Fruit fly (Drosophila melanogaster) whole organism, embryonic: ENCODE measurements around the gene CG1542.

Source experiments
- Abd-B ChIP-seq: fragments of 200-800 bp; sonication (Bioruptor generic); optimal IDR thresholded peaks from 2 replicates; lab custom pipeline; 2018; ENCODE audit warnings: missing biosample characterization, mild to moderate bottlenecking, missing genetic modification characterization, moderate library complexity
- Atf6 ChIP-seq: fragments of 200-800 bp; sonication (Bioruptor generic); IDR thresholded peaks from 2 replicates; pipeline ENCODE4 v1.3.6; 2022; ENCODE audit warnings: missing biosample characterization, missing genetic modification characterization
- Blimp-1 ChIP-seq: fragments of 200-800 bp; sonication (Bioruptor generic); optimal IDR thresholded peaks from 3 replicates; lab custom pipeline; 2018; ENCODE audit warnings: missing biosample characterization, missing genetic modification characterization, mild to moderate bottlenecking, moderate library complexity, missing genetic modification reagents
- CG10267 ChIP-seq: fragments of 200-800 bp; sonication (Bioruptor generic); optimal IDR thresholded peaks from 2 replicates; lab custom pipeline; 2018; ENCODE audit warnings: missing biosample characterization, mild to moderate bottlenecking, missing genetic modification characterization, moderate library complexity
- CG13424 ChIP-seq: fragments of 200-800 bp; sonication (Bioruptor generic); optimal IDR thresholded peaks from 2 replicates; lab custom pipeline; 2019; ENCODE audit warnings: missing biosample characterization, mild to moderate bottlenecking, missing genetic modification characterization, moderate library complexity
- CG15514 ChIP-seq: fragments of 200-800 bp; sonication (Bioruptor generic); optimal IDR thresholded peaks from 3 replicates; lab custom pipeline; 2017; ENCODE audit warnings: missing biosample characterization, missing genetic modification characterization, mild to moderate bottlenecking, moderate library complexity, missing genetic modification reagents
- CG17385 ChIP-seq: fragments of 200-800 bp; sonication (Bioruptor generic); optimal IDR thresholded peaks from 3 replicates; lab custom pipeline; 2018; ENCODE audit warnings: missing biosample characterization, mild to moderate bottlenecking, missing genetic modification characterization
- CG18011 ChIP-seq: fragments of 200-800 bp; sonication (Bioruptor generic); optimal IDR thresholded peaks from 2 replicates; lab custom pipeline; 2017; ENCODE audit warnings: missing biosample characterization, missing genetic modification characterization, mild to moderate bottlenecking, moderate library complexity, missing genotype
- CG2129 ChIP-seq: fragments of 200-800 bp; sonication (Bioruptor generic); IDR thresholded peaks from 2 replicates; pipeline ENCODE4 v1.3.6; 2022; ENCODE audit warnings: missing biosample characterization, missing genetic modification characterization; ENCODE audit not compliant: partially characterized antibody
- CG2199 ChIP-seq: fragments of 200-800 bp; sonication (Bioruptor generic); IDR thresholded peaks from 3 replicates; pipeline ENCODE4 v1.3.6; 2022; ENCODE audit warnings: missing biosample characterization, missing genetic modification characterization
- CG31224 ChIP-seq: fragments of 200-800 bp; sonication (Bioruptor generic); IDR thresholded peaks from 2 replicates; pipeline ENCODE4 v1.3.6; 2022; ENCODE audit warnings: missing biosample characterization, missing genetic modification characterization
- CG31441 ChIP-seq: fragments of 200-800 bp; sonication (Bioruptor generic); IDR thresholded peaks from 2 replicates; pipeline ENCODE4 v1.3.6; 2022; ENCODE audit warnings: missing biosample characterization, missing genetic modification characterization
- CG32767 ChIP-seq: fragments of 200-800 bp; sonication (Bioruptor generic); IDR thresholded peaks from 2 replicates; pipeline ENCODE4 v1.3.6; 2022; ENCODE audit warnings: missing biosample characterization, missing genetic modification characterization
- CG34224 ChIP-seq: fragments of 200-800 bp; sonication (Bioruptor generic); IDR thresholded peaks from 3 replicates; pipeline ENCODE4 v1.3.6; 2022; ENCODE audit warnings: missing biosample characterization, missing genetic modification characterization; ENCODE audit not compliant: partially characterized antibody
- CG3726 ChIP-seq: fragments of 200-800 bp; sonication (Bioruptor generic); IDR thresholded peaks from 3 replicates; pipeline ENCODE4, ENCODE4 v1.3.6; 2022; ENCODE audit warnings: missing biosample characterization, missing genetic modification characterization
- CG4424 ChIP-seq: fragments of 200-800 bp; sonication (Bioruptor generic); optimal IDR thresholded peaks from 3 replicates; lab custom pipeline; 2016; ENCODE audit warnings: missing biosample characterization, missing genetic modification characterization
- CG6254 ChIP-seq: fragments of 200-800 bp; sonication (Bioruptor generic); optimal IDR thresholded peaks from 3 replicates; lab custom pipeline; 2017; ENCODE audit warnings: mild to moderate bottlenecking, missing biosample characterization, missing genetic modification reagents, missing genetic modification characterization
- CG7839 ChIP-seq: fragments of 200-800 bp; sonication (Bioruptor generic); optimal IDR thresholded peaks from 3 replicates; lab custom pipeline; 2018; ENCODE audit warnings: missing biosample characterization, mild to moderate bottlenecking, missing genetic modification characterization, moderate library complexity
- CG7928 ChIP-seq: fragments of 200-800 bp; sonication (Bioruptor generic); optimal IDR thresholded peaks from 2 replicates; lab custom pipeline; 2017; ENCODE audit warnings: missing biosample characterization, mild to moderate bottlenecking, missing genetic modification characterization
- CG7963 ChIP-seq: fragments of 200-800 bp; sonication (Bioruptor generic); IDR thresholded peaks from 3 replicates; pipeline ENCODE4 v1.3.6; 2022; ENCODE audit warnings: missing biosample characterization, missing genetic modification characterization; ENCODE audit not compliant: partially characterized antibody
- CG8281 ChIP-seq: fragments of 200-800 bp; sonication (Bioruptor generic); optimal IDR thresholded peaks from 2 replicates; lab custom pipeline; 2018; ENCODE audit warnings: missing biosample characterization, mild to moderate bottlenecking, missing genetic modification characterization, moderate library complexity
- Doc3 ChIP-seq: fragments of 200-800 bp; sonication (Bioruptor generic); IDR thresholded peaks from 3 replicates; pipeline ENCODE4 v1.3.6; 2022; ENCODE audit warnings: missing biosample characterization, missing genetic modification characterization; ENCODE audit not compliant: partially characterized antibody
- Dp ChIP-seq: fragments of 200-800 bp; sonication (Bioruptor generic); optimal IDR thresholded peaks from 2 replicates; lab custom pipeline; 2018; ENCODE audit warnings: missing biosample characterization, mild to moderate bottlenecking, missing genetic modification characterization, moderate library complexity
- Eip74EF ChIP-seq, 2 experiments: fragments of 200-800 bp in 1 of 2; fragments of >200 bp in 1 of 2; sonication (Bioruptor generic) in 1 of 2; optimal IDR thresholded peaks; 2 replicates each; lab custom pipeline; 2017 to 2019; ENCODE audit warnings: missing biosample characterization in 2 of 2, missing genetic modification characterization in 2 of 2, mild to moderate bottlenecking in 1 of 2, moderate library complexity in 1 of 2
- Elba2 ChIP-seq: fragments of 200-800 bp; sonication (Bioruptor generic); optimal IDR thresholded peaks from 3 replicates; lab custom pipeline; 2016; ENCODE audit warnings: missing biosample characterization, missing genetic modification characterization
- Ets65A ChIP-seq: fragments of 200-800 bp; sonication (Bioruptor generic); peaks from one replicate; lab custom pipeline; 2016; ENCODE audit warnings: missing biosample characterization, missing genetic modification characterization
- Hr3 ChIP-seq: fragments of 200-800 bp; sonication (Bioruptor generic); optimal IDR thresholded peaks from 3 replicates; lab custom pipeline; 2016; ENCODE audit warnings: missing biosample characterization, missing genetic modification characterization
- Kr ChIP-seq: fragments of 200-800 bp; sonication (Bioruptor generic); optimal IDR thresholded peaks from 2 replicates; lab custom pipeline; 2017; ENCODE audit warnings: missing biosample characterization, mild to moderate bottlenecking, missing genetic modification characterization
- Nf-YB ChIP-seq: fragments of 200-800 bp; sonication (Bioruptor generic); optimal IDR thresholded peaks from 3 replicates; lab custom pipeline; 2019; ENCODE audit warnings: missing biosample characterization, mild to moderate bottlenecking, missing genetic modification characterization, moderate library complexity
- Opbp ChIP-seq: fragments of 200-800 bp; sonication (Bioruptor generic); IDR thresholded peaks from 3 replicates; pipeline ENCODE4 v1.3.6; 2022; ENCODE audit warnings: missing biosample characterization, missing genetic modification characterization; ENCODE audit not compliant: partially characterized antibody
- Rfx ChIP-seq: fragments of 200-800 bp; sonication (Bioruptor generic); IDR thresholded peaks from 2 replicates; pipeline ENCODE4 v1.3.6; 2022; ENCODE audit warnings: missing biosample characterization, missing genetic modification characterization
- Sox102F ChIP-seq: fragments of 200-800 bp; sonication (Bioruptor generic); optimal IDR thresholded peaks from 2 replicates; lab custom pipeline; 2018; ENCODE audit warnings: missing biosample characterization, mild to moderate bottlenecking, missing genetic modification characterization, moderate library complexity
- Xrp1 ChIP-seq: fragments of 200-800 bp; sonication (Bioruptor generic); IDR thresholded peaks from 2 replicates; pipeline ENCODE4 v1.3.6; 2022; ENCODE audit warnings: missing biosample characterization, missing genetic modification characterization
- ap ChIP-seq: fragments of 200-800 bp; sonication (Bioruptor generic); IDR thresholded peaks from 2 replicates; pipeline ENCODE4 v1.3.6; 2022; ENCODE audit warnings: missing biosample characterization, missing genetic modification characterization
- ara ChIP-seq: fragments of 200-800 bp; sonication (Bioruptor generic); IDR thresholded peaks from 2 replicates; pipeline ENCODE4 v1.3.6; 2022; ENCODE audit warnings: missing biosample characterization, missing genetic modification characterization
- bab2 ChIP-seq: fragments of 200-800 bp; sonication (Bioruptor generic); optimal IDR thresholded peaks from 2 replicates; lab custom pipeline; 2016; ENCODE audit warnings: missing biosample characterization, missing genetic modification characterization
- bcd ChIP-seq: fragments of 200-800 bp; sonication (Bioruptor generic); optimal IDR thresholded peaks from 2 replicates; lab custom pipeline; 2017; ENCODE audit warnings: missing biosample characterization, mild to moderate bottlenecking, missing genetic modification characterization
- cato ChIP-seq: fragments of 200-800 bp; sonication (Bioruptor generic); optimal IDR thresholded peaks from 2 replicates; lab custom pipeline; 2016; ENCODE audit warnings: missing biosample characterization, missing genetic modification characterization, borderline replicate concordance
- dm ChIP-seq: fragments of 200-800 bp; sonication (Bioruptor generic); optimal IDR thresholded peaks from 3 replicates; lab custom pipeline; 2016; ENCODE audit warnings: missing biosample characterization, missing genetic modification characterization
- grau ChIP-seq: fragments of 200-800 bp; optimal IDR thresholded peaks from 3 replicates; lab custom pipeline; 2019; ENCODE audit warnings: missing biosample characterization, mild to moderate bottlenecking, missing genetic modification characterization, moderate library complexity
- gro ChIP-seq: fragments of 200-800 bp; sonication (Bioruptor generic); optimal IDR thresholded peaks from 2 replicates; lab custom pipeline; 2016; ENCODE audit warnings: missing biosample characterization, missing genetic modification characterization
- ham ChIP-seq: fragments of 200-800 bp; sonication (Bioruptor generic); IDR thresholded peaks from 2 replicates; pipeline ENCODE4 v1.3.6; 2022; ENCODE audit warnings: missing biosample characterization, missing genetic modification characterization
- lab ChIP-seq: fragments of 200-800 bp; sonication (Bioruptor generic); optimal IDR thresholded peaks from 3 replicates; lab custom pipeline; 2017; ENCODE audit warnings: missing biosample characterization, missing genetic modification characterization, mild to moderate bottlenecking, moderate library complexity, missing genetic modification reagents
- lov ChIP-seq, 2 experiments: fragments of 200-800 bp in 1 of 2; fragments of >200 bp in 1 of 2; sonication (Bioruptor generic) in 1 of 2; IDR thresholded peaks in 1 of 2; optimal IDR thresholded peaks in 1 of 2; 2 replicates in 1 of 2; 3 replicates in 1 of 2; pipeline versions ENCODE4 v1.3.6 to Lab custom; 2017 to 2022; ENCODE audit warnings: missing biosample characterization in 1 of 2, missing genetic modification characterization in 1 of 2
- rib ChIP-seq: fragments of 200-800 bp; sonication (Bioruptor generic); IDR thresholded peaks from 2 replicates; pipeline ENCODE4 v1.3.6; 2022; ENCODE audit warnings: missing biosample characterization, missing genetic modification characterization
- schlank ChIP-seq: fragments of 200-800 bp; sonication (Bioruptor generic); optimal IDR thresholded peaks from 2 replicates; lab custom pipeline; 2018; ENCODE audit warnings: missing biosample characterization, mild to moderate bottlenecking, missing genetic modification characterization
- scrt ChIP-seq: fragments of 200-800 bp; sonication (Bioruptor generic); optimal IDR thresholded peaks from 2 replicates; lab custom pipeline; 2018; ENCODE audit warnings: missing biosample characterization, mild to moderate bottlenecking, missing genetic modification characterization, moderate library complexity
- sens ChIP-seq: fragments of 200-800 bp; sonication (Bioruptor generic); peaks from one replicate; lab custom pipeline; 2016; ENCODE audit warnings: missing biosample characterization, missing genetic modification characterization
- sna ChIP-seq: fragments of 200-800 bp; sonication (Bioruptor generic); IDR thresholded peaks from 2 replicates; pipeline ENCODE4 v1.3.6; 2022; ENCODE audit warnings: missing biosample characterization, missing genetic modification characterization; ENCODE audit not compliant: partially characterized antibody

Gene CG1542

DNA sequence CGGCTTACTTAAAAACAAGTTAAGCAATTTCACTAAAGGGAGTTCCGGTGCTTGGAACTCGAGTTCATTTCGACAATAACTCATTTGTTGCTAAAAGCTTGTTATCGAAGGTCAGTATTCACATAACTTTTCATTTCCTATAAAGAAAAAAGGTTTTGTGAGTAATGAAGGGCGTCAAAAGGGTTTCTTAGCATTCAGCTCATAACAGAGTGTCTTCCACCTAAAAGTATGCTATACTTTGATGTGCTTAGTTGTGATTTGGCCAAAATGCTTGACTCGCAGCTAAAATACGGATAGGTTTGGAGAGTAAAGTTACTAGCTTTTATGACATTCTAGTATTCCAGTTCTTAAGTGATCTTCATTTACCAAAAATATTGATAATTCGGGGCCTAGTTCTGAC is 50.7 kb downstream of the CG1542 start (continued):
- TF ChIP-seq ap (no peak), CG3726 (GFP tag; lab: Robert Waterston, UW) (no peak), ara (no peak), gro (no peak), bcd (GFP tag; lab: Kevin White, UChicago) (peak; percentile 11), CG8281 (tag; lab: Kevin White, UChicago) (peak; percentile 2), rib (no peak), CG7928 (GFP tag; lab: Kevin White, UChicago) (no peak), CG10267 (tag; lab: Kevin White, UChicago) (no peak), CG34224 (GFP tag; lab: Robert Waterston, UW) (no peak), Hr3 (GFP tag; lab: Kevin White, UChicago) (no peak), Ets65A (GFP tag; lab: Kevin White, UChicago) (peak; percentile 7), CG31224 (no peak), grau (tag; lab: Kevin White, UChicago) (no peak), Xrp1 (GFP tag; lab: Robert Waterston, UW) (no peak), sna (GFP tag; lab: Robert Waterston, UW) (no peak), Rfx (peak; percentile 39; the same call in 1 of the 2 replicates), CG31441 (no peak), cato (GFP tag; lab: Kevin White, UChicago) (no peak), CG6254 (GFP tag; lab: Kevin White, UChicago) (no peak), CG7963 (GFP tag; lab: Robert Waterston, UW) (no peak), bab2 (GFP tag; lab: Kevin White, UChicago) (no peak), Eip74EF (GFP tag; optimal IDR thresholded peaks at IDR 0.05; lab: Kevin White, UChicago) (peak in 1 of 2 experiments; percentile 30), Abd-B (GFP tag; lab: Kevin White, UChicago) (peak; percentile 16), Sox102F (GFP tag; lab: Kevin White, UChicago) (no peak), lab (GFP tag; lab: Kevin White, UChicago) (no peak), ham (GFP tag; lab: Robert Waterston, UW) (no peak), scrt (GFP tag; lab: Kevin White, UChicago) (no peak), CG4424 (GFP tag; lab: Kevin White, UChicago) (peak; percentile 0), Nf-YB (GFP tag; lab: Kevin White, UChicago) (no peak), Kr (GFP tag; lab: Kevin White, UChicago) (no peak), Atf6 (no peak), CG13424 (tag; lab: Kevin White, UChicago) (no peak), CG7839 (tag; lab: Kevin White, UChicago) (peak; percentile 22), Blimp-1 (GFP tag; lab: Kevin White, UChicago) (peak; percentile 63), Dp (GFP tag; lab: Kevin White, UChicago) (no peak), CG15514 (GFP tag; lab: Kevin White, UChicago) (peak; percentile 63), CG32767 (GFP tag; lab: Robert Waterston, UW) (no peak), sens (GFP tag; lab: Kevin White, UChicago) (peak; percentile 58), Opbp (GFP tag; lab: Robert Waterston, UW) (no peak), Elba2 (no peak), CG2199 (GFP tag; lab: Robert Waterston, UW) (peak; percentile 78; the same call in 2 of the 3 replicates), schlank (no peak), CG2129 (GFP tag; lab: Robert Waterston, UW) (no peak), lov (optimal IDR thresholded peaks at IDR 0.05; lab: Kevin White, UChicago) (no peak), lov (GFP tag; IDR thresholded peaks at IDR 0.05; lab: Robert Waterston, UW) (0 out of 3 replicates have a peak, but pooled peaks have one; percentile 23), CG17385 (GFP tag; lab: Kevin White, UChicago) (no peak), Doc3 (GFP tag; lab: Robert Waterston, UW) (0 out of 3 replicates have a peak, but pooled peaks have one; percentile 21), CG18011 (GFP tag; lab: Kevin White, UChicago) (peak; percentile 95), dm (GFP tag; lab: Kevin White, UChicago) (no peak)
